Worm (Caenorhabditis elegans): ENCODE data around the gene lgc-36.

DNA sequence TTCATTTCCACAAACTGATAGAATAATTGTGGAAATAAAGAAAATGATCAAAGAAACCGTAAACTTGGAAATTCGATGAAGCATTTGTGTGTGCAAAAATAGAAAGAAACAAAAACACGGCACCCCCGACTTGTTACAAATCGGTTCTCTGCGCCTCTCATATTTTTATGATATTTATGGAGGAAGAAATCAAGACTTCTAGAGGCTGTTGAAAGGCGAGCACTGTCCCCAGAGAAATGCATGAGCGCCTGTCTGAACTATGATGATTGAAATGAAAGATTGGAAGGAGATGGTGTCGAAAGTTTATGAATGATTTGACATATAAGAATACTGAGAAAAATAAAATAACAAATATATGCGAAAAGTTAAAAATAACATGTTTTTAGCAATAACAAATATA is at the start of gene lgc-36:
- no peak for TF ChIP-seq unc-130 (tag; optimal IDR thresholded peaks at IDR 0.05)
- TF ChIP-seq ama-1 (optimal IDR thresholded peaks at IDR 0.05) = no peak
- TF ChIP-seq hpl-2 (GFP tag; optimal IDR thresholded peaks at IDR 0.05) = no peak
- TF ChIP-seq snpc-4 (tag; optimal IDR thresholded peaks at IDR 0.05) = no peak
- TF ChIP-seq lsy-2 (tag; optimal IDR thresholded peaks at IDR 0.05) = no peak
- TF ChIP-seq unc-30 (tag; optimal IDR thresholded peaks at IDR 0.05) = no peak
- TF ChIP-seq zip-4 (GFP tag; optimal IDR thresholded peaks at IDR 0.05) = no peak
- TF ChIP-seq nhr-237 (tag; optimal IDR thresholded peaks at IDR 0.05) = no peak

Data from whole organism, L1 larva.